Worm (Caenorhabditis elegans) whole organism, L3 larva: Measurements from ENCODE around the gene K11H3.2.

Experiments
- R02D3.7 ChIP-seq: fragments of 150-350 bp; optimal IDR thresholded peaks from 2 replicates; lab custom pipeline; 2014; ENCODE audit warnings: missing biosample characterization, missing genetic modification characterization
- ama-1 ChIP-seq: fragments of 150-350 bp; optimal IDR thresholded peaks from 2 replicates; lab custom pipeline; 2018
- ceh-28 ChIP-seq: fragments of 150-350 bp; optimal IDR thresholded peaks from 2 replicates; lab custom pipeline; 2014; ENCODE audit warnings: missing biosample characterization, missing genetic modification reagents, missing genetic modification characterization
- ceh-82 ChIP-seq: fragments of 150-350 bp; optimal IDR thresholded peaks from 2 replicates; lab custom pipeline; 2014; ENCODE audit warnings: missing biosample characterization, missing genetic modification characterization
- ceh-9 ChIP-seq: sonication (generic microtip); optimal IDR thresholded peaks from 2 replicates; lab custom pipeline; 2018; ENCODE audit warnings: missing biosample characterization, missing genetic modification characterization
- daf-12 ChIP-seq: fragments of 150-350 bp; optimal IDR thresholded peaks from 2 replicates; lab custom pipeline; 2014; ENCODE audit warnings: missing biosample characterization, missing genetic modification reagents, missing genetic modification characterization
- egl-27 ChIP-seq: sonication (generic microtip); optimal IDR thresholded peaks from 4 replicates; lab custom pipeline; 2017; ENCODE audit warnings: missing biosample characterization, missing genetic modification reagents, missing genetic modification characterization
- egl-5 ChIP-seq: fragments of 150-350 bp; optimal IDR thresholded peaks from 2 replicates; lab custom pipeline; 2017; ENCODE audit warnings: missing biosample characterization, missing genetic modification reagents, missing genetic modification characterization, inconsistent platforms
- elt-1 ChIP-seq: fragments of 150-350 bp; optimal IDR thresholded peaks from 2 replicates; lab custom pipeline; 2014; ENCODE audit warnings: missing biosample characterization, missing genetic modification characterization
- elt-2 ChIP-seq: sonication (generic microtip); optimal IDR thresholded peaks from 2 replicates; lab custom pipeline; 2016; ENCODE audit warnings: missing genetic modification reagents, mild to moderate bottlenecking, missing genetic modification characterization, missing compliant biosample characterization
- eor-1 ChIP-seq, 2 experiments: fragments of 150-350 bp; optimal IDR thresholded peaks; 2 replicates each; lab custom pipeline; 2014 to 2018; ENCODE audit warnings: missing biosample characterization in 2 of 2, missing genetic modification characterization in 2 of 2
- fkh-10 ChIP-seq: sonication (generic microtip); optimal IDR thresholded peaks from 2 replicates; lab custom pipeline; 2017; ENCODE audit warnings: missing biosample characterization, missing genetic modification reagents, missing genetic modification characterization
- fkh-2 ChIP-seq: fragments of 150-350 bp; optimal IDR thresholded peaks from 2 replicates; lab custom pipeline; 2014; ENCODE audit warnings: missing biosample characterization, missing genetic modification reagents, missing genetic modification characterization
- jun-1 ChIP-seq: fragments of 150-350 bp; optimal IDR thresholded peaks from 2 replicates; lab custom pipeline; 2014; ENCODE audit warnings: missing biosample characterization, missing genetic modification reagents, missing genetic modification characterization
- lin-15B ChIP-seq: fragments of 150-350 bp; optimal IDR thresholded peaks from 2 replicates; lab custom pipeline; 2014; ENCODE audit warnings: missing biosample characterization, missing genetic modification characterization
- lsy-12 ChIP-seq: sonication (generic microtip); optimal IDR thresholded peaks from 2 replicates; lab custom pipeline; 2016; ENCODE audit warnings: mild to moderate bottlenecking, missing genetic modification characterization, missing compliant biosample characterization
- mml-1 ChIP-seq: fragments of 150-350 bp; sonication (generic microtip); optimal IDR thresholded peaks from 3 replicates; lab custom pipeline; 2014; ENCODE audit warnings: missing biosample characterization, missing genetic modification characterization
- nfya-1 ChIP-seq: sonication (generic microtip); optimal IDR thresholded peaks from 2 replicates; lab custom pipeline; 2017; ENCODE audit warnings: missing genetic modification characterization, mild to moderate bottlenecking, missing compliant biosample characterization, antibody characterized with exemption, moderate library complexity; ENCODE audit not compliant: insufficient read depth
- nhr-11 ChIP-seq: fragments of 150-350 bp; optimal IDR thresholded peaks from 2 replicates; lab custom pipeline; 2014; ENCODE audit warnings: missing biosample characterization, missing genetic modification characterization
- nhr-12 ChIP-seq: fragments of 150-350 bp; optimal IDR thresholded peaks from 2 replicates; lab custom pipeline; 2014; ENCODE audit warnings: missing biosample characterization, missing genetic modification characterization
- nhr-237 ChIP-seq: fragments of 150-350 bp; optimal IDR thresholded peaks from 2 replicates; lab custom pipeline; 2014; ENCODE audit warnings: missing biosample characterization, missing genetic modification characterization
- nhr-25 ChIP-seq: sonication (generic microtip); optimal IDR thresholded peaks from 2 replicates; lab custom pipeline; 2017; ENCODE audit warnings: missing biosample characterization, missing genetic modification characterization
- nhr-28 ChIP-seq: fragments of 150-350 bp; optimal IDR thresholded peaks from 2 replicates; lab custom pipeline; 2014; ENCODE audit warnings: missing biosample characterization, missing genetic modification characterization
- nhr-43 ChIP-seq: sonication (generic microtip); optimal IDR thresholded peaks from 2 replicates; lab custom pipeline; 2016; ENCODE audit warnings: mild to moderate bottlenecking, missing genetic modification characterization, missing compliant biosample characterization; ENCODE audit not compliant: poor library complexity, severe bottlenecking
- nhr-67 ChIP-seq: fragments of 150-350 bp; optimal IDR thresholded peaks from 2 replicates; lab custom pipeline; 2014; ENCODE audit warnings: missing biosample characterization, missing genetic modification characterization
- nhr-76 ChIP-seq: fragments of 150-350 bp; sonication (generic microtip); optimal IDR thresholded peaks from 5 replicates; lab custom pipeline; 2014; ENCODE audit warnings: missing biosample characterization, missing genetic modification characterization
- nhr-77 ChIP-seq: fragments of 150-350 bp; optimal IDR thresholded peaks from 2 replicates; lab custom pipeline; 2014; ENCODE audit warnings: missing biosample characterization, missing genetic modification characterization
- pha-4 ChIP-seq: fragments of 150-350 bp; optimal IDR thresholded peaks from 2 replicates; lab custom pipeline; 2014; ENCODE audit warnings: missing biosample characterization, missing genetic modification reagents, missing genetic modification characterization
- pqm-1 ChIP-seq: fragments of 150-350 bp; optimal IDR thresholded peaks from 2 replicates; lab custom pipeline; 2017; ENCODE audit warnings: missing biosample characterization, missing genetic modification characterization, inconsistent platforms
- sea-2 ChIP-seq: fragments of 150-350 bp; sonication (generic microtip); optimal IDR thresholded peaks from 4 replicates; lab custom pipeline; 2014; ENCODE audit warnings: missing biosample characterization, missing genetic modification reagents, missing genetic modification characterization
- unc-62 ChIP-seq: fragments of 150-350 bp; sonication (generic microtip); optimal IDR thresholded peaks from 4 replicates; lab custom pipeline; 2014; ENCODE audit warnings: missing biosample characterization, missing genetic modification reagents, missing genetic modification characterization
- zag-1 ChIP-seq: fragments of 150-350 bp; optimal IDR thresholded peaks from 2 replicates; lab custom pipeline; 2014; ENCODE audit warnings: missing biosample characterization, missing genetic modification characterization
- ztf-11 ChIP-seq: fragments of 150-350 bp; optimal IDR thresholded peaks from 2 replicates; lab custom pipeline; 2014; ENCODE audit warnings: missing biosample characterization, missing genetic modification characterization
- ztf-4 ChIP-seq: fragments of 150-350 bp; optimal IDR thresholded peaks from 2 replicates; lab custom pipeline; 2014; ENCODE audit warnings: missing biosample characterization, missing genetic modification characterization

Gene K11H3.2

DNA sequence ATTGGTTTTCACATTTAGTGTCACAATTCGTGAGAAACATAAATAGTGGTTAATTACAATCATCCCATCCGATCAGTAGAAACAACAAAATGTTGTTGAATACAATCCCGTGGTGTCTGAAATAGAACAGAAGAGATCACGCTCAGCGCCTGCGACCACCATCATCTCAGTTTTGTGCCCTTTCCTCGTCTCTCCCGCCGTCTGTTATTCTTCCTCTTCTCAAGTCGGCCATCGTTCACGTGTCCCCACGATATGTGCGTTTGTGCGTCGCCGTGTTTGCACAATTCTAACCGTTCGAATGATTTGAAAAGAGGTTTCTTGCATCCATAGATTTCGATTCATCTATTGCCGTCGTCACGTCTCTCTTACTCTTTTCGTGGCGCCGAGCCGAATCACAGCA lies 27.4 kb upstream of the K11H3.2 start, which contains the start of gene panl-3 (continued):
- TF ChIP-seq nhr-77, result no peak
- TF ChIP-seq jun-1 (tag; lab: Kevin White, UChicago), result no peak
- TF ChIP-seq fkh-2, result no peak
- TF ChIP-seq nfya-1, result peak; percentile 74
- TF ChIP-seq elt-1 (tag; lab: Kevin White, UChicago), result peak; percentile 27
- no peak for TF ChIP-seq egl-27 (tag; lab: Kevin White, UChicago)
- TF ChIP-seq nhr-67 (tag; lab: Kevin White, UChicago), result no peak
- no peak for TF ChIP-seq ztf-11 (tag; lab: Kevin White, UChicago)
- TF ChIP-seq nhr-237, result no peak
- TF ChIP-seq nhr-76 (tag; lab: Kevin White, UChicago), result no peak
- no peak for TF ChIP-seq nhr-11 (tag; lab: Kevin White, UChicago)
- no peak for TF ChIP-seq ceh-9 (tag; lab: Kevin White, UChicago)
- TF ChIP-seq, all 47 proteins: peak for 16

DNA sequence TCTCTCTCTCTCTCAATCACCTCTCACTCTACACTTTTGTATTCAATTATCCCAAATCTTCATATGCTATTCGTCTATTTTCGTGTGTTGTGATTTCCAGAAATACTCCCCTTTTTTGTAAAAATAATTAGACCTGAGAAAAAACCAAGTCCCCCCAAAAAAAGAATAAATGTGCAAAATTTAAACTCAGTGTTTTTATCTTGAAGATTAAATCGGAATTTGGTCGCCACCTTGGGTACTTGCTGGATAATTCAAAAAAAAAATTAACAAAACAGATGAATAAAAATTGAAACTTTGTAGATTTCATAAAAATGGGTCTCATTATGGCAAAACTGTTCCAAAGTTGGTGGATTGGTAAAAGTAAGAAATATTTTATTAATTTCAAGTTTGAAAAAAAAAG lies 23.3 kb upstream of the K11H3.2 start, which contains the start of gene arl-5:
TSS of gene arl-5 (plus strand) at position 301 of the 400 bp plus-strand sequence.
- TF ChIP-seq elt-1 (tag; lab: Kevin White, UChicago), result no peak

DNA sequence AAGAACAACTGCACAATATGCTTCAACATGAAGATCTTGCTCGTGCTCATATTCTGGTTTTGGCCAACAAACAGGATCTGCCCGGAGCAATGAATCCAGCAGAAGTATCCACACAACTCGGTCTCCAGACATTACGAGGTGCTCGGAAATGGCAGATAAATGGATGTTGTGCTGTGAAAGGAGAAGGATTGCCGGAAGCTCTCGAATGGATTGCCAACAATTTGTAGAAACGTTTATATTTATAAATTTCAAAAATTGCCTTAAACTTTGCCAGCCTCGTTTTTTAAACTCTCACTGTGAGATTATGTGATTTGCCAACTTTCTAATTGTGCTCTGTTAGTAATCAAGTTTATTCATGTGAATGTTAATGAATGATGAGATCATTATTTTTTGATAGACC lies 22.4 kb upstream of the K11H3.2 start:
- TF ChIP-seq fkh-2, result no peak
- TF ChIP-seq lin-15B (tag; lab: Kevin White, UChicago), result no peak
- TF ChIP-seq nhr-28 (tag; lab: Kevin White, UChicago), result no peak
- no peak for TF ChIP-seq egl-5 (tag; lab: Kevin White, UChicago)
- TF ChIP-seq ceh-82 (tag; lab: Kevin White, UChicago), result no peak
- no peak for TF ChIP-seq nhr-12 (tag; lab: Kevin White, UChicago)
- no peak for TF ChIP-seq sea-2
- no peak for TF ChIP-seq daf-12 (tag; lab: Kevin White, UChicago)
- no peak for TF ChIP-seq mml-1 (tag; lab: Kevin White, UChicago)
- no peak for TF ChIP-seq nhr-25 (tag; lab: Kevin White, UChicago)
- no peak for TF ChIP-seq nhr-11 (tag; lab: Kevin White, UChicago)
- no peak for TF ChIP-seq egl-27 (tag; lab: Kevin White, UChicago)

DNA sequence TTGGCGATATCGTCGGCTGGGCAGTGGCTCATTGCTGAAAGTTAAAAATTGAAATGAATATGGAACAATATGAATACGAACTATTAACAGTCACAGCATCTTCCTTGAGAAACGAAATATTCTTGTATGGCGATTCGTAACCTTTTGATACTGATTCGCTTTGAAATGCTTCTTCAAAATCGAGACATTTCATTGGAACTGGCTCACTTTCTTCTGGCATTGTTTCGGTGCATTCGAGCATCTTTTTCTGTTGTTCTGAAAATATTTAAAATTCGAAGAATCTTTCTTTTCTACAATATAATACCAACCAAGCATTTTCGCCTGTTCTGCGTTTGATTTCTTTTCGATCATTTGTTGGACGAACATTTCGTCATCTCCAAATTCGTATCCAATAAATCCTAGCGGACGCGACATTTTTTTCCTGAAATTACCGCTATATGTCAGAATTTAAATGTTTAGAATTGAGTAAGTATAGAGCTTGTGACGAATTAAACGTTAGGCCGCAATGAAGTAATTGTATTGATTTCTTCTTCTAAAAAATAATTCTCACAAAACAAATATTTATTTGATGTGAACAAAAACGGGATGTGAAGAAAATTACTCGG lies 21.8 kb upstream of the K11H3.2 start, which contains the start of gene lin-52:
TSS of gene lin-52 (minus strand) at position 421 of the 605 bp plus-strand sequence.
- TF ChIP-seq lsy-12 (tag; lab: Kevin White, UChicago) (no peak), elt-2 (tag; lab: Kevin White, UChicago) (peak; percentile 7), egl-27 (tag; lab: Kevin White, UChicago) (no peak), nhr-11 (tag; lab: Kevin White, UChicago) (no peak), ztf-4 (tag; lab: Kevin White, UChicago) (no peak), ztf-11 (tag; lab: Kevin White, UChicago) (no peak), R02D3.7 (tag; lab: Kevin White, UChicago) (no peak), pha-4 (tag; lab: Kevin White, UChicago) (peak; percentile 31), fkh-10 (GFP tag; lab: Kevin White, UChicago) (no peak), zag-1 (tag; lab: Kevin White, UChicago) (no peak), ceh-82 (tag; lab: Kevin White, UChicago) (no peak), nhr-28 (tag; lab: Kevin White, UChicago) (no peak), unc-62 (GFP tag; lab: Kevin White, UChicago) (no peak), daf-12 (tag; lab: Kevin White, UChicago) (no peak), ama-1 (lab: Kevin White, UChicago) (peak; percentile 82), ceh-9 (tag; lab: Kevin White, UChicago) (no peak), nhr-12 (tag; lab: Kevin White, UChicago) (no peak), nhr-43 (tag; lab: Kevin White, UChicago) (peak; percentile 15), mml-1 (tag; lab: Kevin White, UChicago) (no peak), eor-1 (tag; optimal IDR thresholded peaks at IDR 0.05; lab: Kevin White, UChicago) (no peak), ceh-28 (tag; lab: Kevin White, UChicago) (no peak), pqm-1 (tag; lab: Kevin White, UChicago) (no peak), nhr-25 (tag; lab: Kevin White, UChicago) (no peak), fkh-2 (no peak)
